Worm (Caenorhabditis elegans): ENCODE data around the gene F26F4.6.
"Not testable (repeated sequence)": the region's sequence is repeated elsewhere in the genome, so short reads cannot be mapped to it uniquely, and the experiment has no call there.

Gene F26F4.6

ce11 chrIII:4893540-4893939 is at the start of gene F26F4.6:
Gene F26F4.6 (minus strand): TSS chrIII:4893640.
- TF ChIP-seq W03F9.2 (tag; optimal IDR thresholded peaks at IDR 0.05) (no peak), dao-5 (tag; optimal IDR thresholded peaks at IDR 0.05) (no peak), him-1 (tag; optimal IDR thresholded peaks at IDR 0.05) (no peak)

- TF ChIP-seq W03F9.2 (tag; optimal IDR thresholded peaks at IDR 0.05) (no peak), him-1 (tag; optimal IDR thresholded peaks at IDR 0.05) (no peak), dao-5 (tag; optimal IDR thresholded peaks at IDR 0.05) (no peak)
Measured at ce11 chrIII:4939267-4939666, 45.8 kb upstream of the F26F4.6 start, which contains the start of gene rpb-2. Gene rpb-2 (plus strand): TSS chrIII:4939567.

- no peak for TF ChIP-seq W03F9.2 (tag; optimal IDR thresholded peaks at IDR 0.05)
- TF ChIP-seq him-1 (tag; optimal IDR thresholded peaks at IDR 0.05), result no peak
- no peak for TF ChIP-seq dao-5 (tag; optimal IDR thresholded peaks at IDR 0.05)
Measured at ce11 chrIII:4937022-4937421, 43.6 kb upstream of the F26F4.6 start, which contains the start of gene fsn-1. Gene fsn-1 (plus strand): TSS chrIII:4937322.

- no peak for TF ChIP-seq him-1 (tag; optimal IDR thresholded peaks at IDR 0.05)
- TF ChIP-seq dao-5 (tag; optimal IDR thresholded peaks at IDR 0.05), result no peak
- TF ChIP-seq W03F9.2 (tag; optimal IDR thresholded peaks at IDR 0.05), result no peak
Measured at ce11 chrIII:4934896-4935628, 41.6 kb upstream of the F26F4.6 start, which contains the start of gene mrps-18C. Gene mrps-18C (plus strand): TSS chrIII:4935578.

ce11 chrIII:4932203-4932699 is 38.8 kb upstream of the F26F4.6 start, which contains the start of the genes C26E6.12 and eri-9:
Gene C26E6.12 (minus strand): TSS chrIII:4932253.
Gene eri-9 (plus strand): TSS chrIII:4932450.
- TF ChIP-seq W03F9.2 (tag; optimal IDR thresholded peaks at IDR 0.05), result no peak
- TF ChIP-seq dao-5 (tag; optimal IDR thresholded peaks at IDR 0.05), result no peak
- TF ChIP-seq him-1 (tag; optimal IDR thresholded peaks at IDR 0.05), result no peak

ce11 chrIII:4930154-4930679 is 36.8 kb upstream of the F26F4.6 start, which contains the start of gene set-2:
Gene set-2 (minus strand): TSS chrIII:4930204.
- TF ChIP-seq W03F9.2 (tag; optimal IDR thresholded peaks at IDR 0.05), result peak; percentile 79
- TF ChIP-seq him-1 (tag; optimal IDR thresholded peaks at IDR 0.05), result no peak

ce11 chrIII:4924134-4924533 is 30.7 kb upstream of the F26F4.6 start:
- TF ChIP-seq W03F9.2 (tag; optimal IDR thresholded peaks at IDR 0.05), result no peak
- no peak for TF ChIP-seq him-1 (tag; optimal IDR thresholded peaks at IDR 0.05)
- no peak for TF ChIP-seq dao-5 (tag; optimal IDR thresholded peaks at IDR 0.05)

- not testable (repeated sequence) for TF ChIP-seq him-1, W03F9.2, dao-5 (tag; optimal IDR thresholded peaks at IDR 0.05)
Measured at ce11 chrIII:4922020-4922419, 28.6 kb upstream of the F26F4.6 start, which contains the start of gene mmab-1. Gene mmab-1 (minus strand): TSS chrIII:4922114.

- TF ChIP-seq dao-5 (tag; optimal IDR thresholded peaks at IDR 0.05), result no peak
- no peak for TF ChIP-seq W03F9.2 (tag; optimal IDR thresholded peaks at IDR 0.05)
- TF ChIP-seq him-1 (tag; optimal IDR thresholded peaks at IDR 0.05), result no peak
Measured at ce11 chrIII:4920221-4920620, 26.8 kb upstream of the F26F4.6 start, which contains the start of gene ula-1. Gene ula-1 (minus strand): TSS chrIII:4920321.

- TF ChIP-seq him-1 (tag; optimal IDR thresholded peaks at IDR 0.05), result no peak
- no peak for TF ChIP-seq W03F9.2 (tag; optimal IDR thresholded peaks at IDR 0.05)
- TF ChIP-seq dao-5 (tag; optimal IDR thresholded peaks at IDR 0.05), result no peak
Measured at ce11 chrIII:4918906-4919305, 25.5 kb upstream of the F26F4.6 start.

- peak; percentile 60 for TF ChIP-seq W03F9.2 (tag; optimal IDR thresholded peaks at IDR 0.05)
- no peak for TF ChIP-seq dao-5 (tag; optimal IDR thresholded peaks at IDR 0.05)
Measured at ce11 chrIII:4917960-4918712, 24.7 kb upstream of the F26F4.6 start, which contains the start of gene rpb-8. Gene rpb-8 (minus strand): TSS chrIII:4918008.

ce11 chrIII:4917077-4917476 is 23.6 kb upstream of the F26F4.6 start, which contains the start of gene rars-1:
Gene rars-1 (minus strand): TSS chrIII:4917177.
- TF ChIP-seq dao-5 (tag; optimal IDR thresholded peaks at IDR 0.05) (no peak), him-1 (tag; optimal IDR thresholded peaks at IDR 0.05) (no peak), W03F9.2 (tag; optimal IDR thresholded peaks at IDR 0.05) (no peak)

- TF ChIP-seq dao-5 (tag; optimal IDR thresholded peaks at IDR 0.05) (no peak), W03F9.2 (tag; optimal IDR thresholded peaks at IDR 0.05) (no peak), him-1 (tag; optimal IDR thresholded peaks at IDR 0.05) (no peak)
Measured at ce11 chrIII:4913736-4914135, 20.3 kb upstream of the F26F4.6 start.
